Worm (Caenorhabditis elegans) whole organism, midembryonic: ENCODE measurements around the gene col-148.

Source experiments
- T22C8.4 ChIP-seq: fragments of 200-800 bp; sonication (Bioruptor generic); IDR thresholded peaks from 2 replicates; pipeline ENCODE4 v1.3.6; 2022; ENCODE audit warnings: missing genetic modification characterization, missing compliant biosample characterization
- cog-1 ChIP-seq: sonication (generic microtip); optimal IDR thresholded peaks from 2 replicates; lab custom pipeline; 2016; ENCODE audit warnings: missing genetic modification characterization, missing compliant biosample characterization
- flt-1 ChIP-seq: fragments of 200-800 bp; sonication (Bioruptor generic); IDR thresholded peaks from 2 replicates; pipeline ENCODE4 v1.3.6; 2022; ENCODE audit warnings: missing genetic modification characterization, missing compliant biosample characterization
- klf-2 ChIP-seq: fragments of 200-800 bp; sonication (Bioruptor generic); conservative IDR thresholded peaks from 2 replicates; pipeline ENCODE4 v1.3.6; 2022; ENCODE audit warnings: missing genetic modification reagents, missing genetic modification characterization, missing compliant biosample characterization
- med-1 ChIP-seq: sonication (generic microtip); optimal IDR thresholded peaks from 2 replicates; lab custom pipeline; 2017; ENCODE audit warnings: missing genetic modification characterization, mild to moderate bottlenecking, missing compliant biosample characterization, antibody characterized with exemption, missing genetic modification reagents; ENCODE audit not compliant: insufficient read depth
- ref-1 ChIP-seq: fragments of 200-800 bp; sonication (Bioruptor generic); conservative IDR thresholded peaks from 2 replicates; pipeline ENCODE4 v1.3.6; 2022; ENCODE audit warnings: missing genetic modification reagents, missing genetic modification characterization, missing compliant biosample characterization
- tab-1 ChIP-seq: fragments of 200-800 bp; sonication (Bioruptor generic); IDR thresholded peaks from 2 replicates; pipeline ENCODE4 v1.3.6; 2022; ENCODE audit warnings: missing genetic modification characterization, missing compliant biosample characterization
- ztf-23 ChIP-seq: fragments of 200-800 bp; sonication (Bioruptor generic); IDR thresholded peaks from 2 replicates; pipeline ENCODE4 v1.3.6; 2022; ENCODE audit warnings: missing genetic modification reagents, missing genetic modification characterization, missing compliant biosample characterization
- ztf-29 ChIP-seq: fragments of 200-800 bp; sonication (Bioruptor generic); IDR thresholded peaks from 2 replicates; pipeline ENCODE4 v1.3.6; 2022; ENCODE audit warnings: missing genetic modification reagents, missing genetic modification characterization, missing compliant biosample characterization

col-148 gene

ce11 chrV:10244018-10244720 is 2.6 kb downstream of the col-148 start:
- TF ChIP-seq med-1 (GFP tag; lab: Kevin White, UChicago) (no peak), klf-2 (GFP tag; lab: Robert Waterston, UW) (no peak), ref-1 (no peak), cog-1 (no peak), tab-1 (GFP tag; lab: Robert Waterston, UW) (no peak), flt-1 (no peak), T22C8.4 (GFP tag; lab: Robert Waterston, UW) (no peak), ztf-23 (GFP tag; lab: Robert Waterston, UW) (no peak), ztf-29 (GFP tag; lab: Robert Waterston, UW) (no peak)

ce11 chrV:10245615-10246014 is 4.1 kb downstream of the col-148 start:
- TF ChIP-seq ref-1 (no peak), ztf-23 (GFP tag; lab: Robert Waterston, UW) (no peak), cog-1 (no peak), klf-2 (GFP tag; lab: Robert Waterston, UW) (no peak), ztf-29 (GFP tag; lab: Robert Waterston, UW) (no peak), med-1 (GFP tag; lab: Kevin White, UChicago) (no peak), flt-1 (no peak), tab-1 (GFP tag; lab: Robert Waterston, UW) (no peak), T22C8.4 (GFP tag; lab: Robert Waterston, UW) (no peak)

ce11 chrV:10246443-10246885 is 4.9 kb downstream of the col-148 start:
- TF ChIP-seq klf-2 (GFP tag; lab: Robert Waterston, UW), result no peak
- TF ChIP-seq flt-1, result no peak
- no peak for TF ChIP-seq med-1 (GFP tag; lab: Kevin White, UChicago)
- TF ChIP-seq ref-1, result no peak
- no peak for TF ChIP-seq ztf-23 (GFP tag; lab: Robert Waterston, UW)
- no peak for TF ChIP-seq tab-1 (GFP tag; lab: Robert Waterston, UW)
- TF ChIP-seq ztf-29 (GFP tag; lab: Robert Waterston, UW), result no peak
- no peak for TF ChIP-seq cog-1
- no peak for TF ChIP-seq T22C8.4 (GFP tag; lab: Robert Waterston, UW)

DNA sequence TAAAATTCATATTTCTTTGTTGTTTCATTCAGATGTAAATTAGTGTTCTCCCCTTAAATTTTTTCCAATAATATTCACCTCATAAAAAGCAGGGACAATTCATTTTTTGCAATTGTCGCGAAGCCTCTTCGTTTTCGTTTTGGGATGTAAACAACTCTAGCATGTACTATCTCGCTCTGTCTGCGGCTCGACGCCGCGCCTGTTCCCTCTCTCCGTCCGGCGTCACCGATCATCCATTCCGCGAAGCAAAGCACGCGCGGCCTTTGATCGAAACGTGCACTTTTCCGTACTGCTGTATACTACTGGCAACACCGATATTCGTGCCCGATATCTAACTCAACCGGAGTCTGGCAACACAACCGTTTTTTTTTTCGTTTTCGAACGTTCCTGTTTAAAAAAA is 5.4 kb downstream of the col-148 start:
- TF ChIP-seq klf-2 (GFP tag; lab: Robert Waterston, UW) (no peak), tab-1 (GFP tag; lab: Robert Waterston, UW) (no peak), ref-1 (no peak), T22C8.4 (GFP tag; lab: Robert Waterston, UW) (no peak), cog-1 (no peak), ztf-29 (GFP tag; lab: Robert Waterston, UW) (no peak), ztf-23 (GFP tag; lab: Robert Waterston, UW) (no peak), med-1 (GFP tag; lab: Kevin White, UChicago) (no peak), flt-1 (no peak)

ce11 chrV:10247673-10248239 is 6.2 kb downstream of the col-148 start:
- TF ChIP-seq klf-2 (GFP tag; lab: Robert Waterston, UW) (no peak), tab-1 (GFP tag; lab: Robert Waterston, UW) (no peak), cog-1 (no peak), med-1 (GFP tag; lab: Kevin White, UChicago) (no peak), T22C8.4 (GFP tag; lab: Robert Waterston, UW) (no peak), flt-1 (no peak), ztf-29 (GFP tag; lab: Robert Waterston, UW) (no peak)

- TF ChIP-seq ztf-29 (GFP tag; lab: Robert Waterston, UW), result no peak
- no peak for TF ChIP-seq klf-2 (GFP tag; lab: Robert Waterston, UW)
- TF ChIP-seq med-1 (GFP tag; lab: Kevin White, UChicago), result no peak
- TF ChIP-seq cog-1, result no peak
- TF ChIP-seq ref-1, result no peak
- no peak for TF ChIP-seq flt-1
- TF ChIP-seq ztf-23 (GFP tag; lab: Robert Waterston, UW), result no peak
- TF ChIP-seq T22C8.4 (GFP tag; lab: Robert Waterston, UW), result no peak
- TF ChIP-seq tab-1 (GFP tag; lab: Robert Waterston, UW), result no peak
These were observed 6.9 kb downstream of the col-148 start, which contains the start of gene akt-1 for ce11 chrV:10248255-10248979. akt-1 (plus strand) TSS chrV:10248905.

- TF ChIP-seq flt-1, result no peak
- TF ChIP-seq med-1 (GFP tag; lab: Kevin White, UChicago), result no peak
These were observed 8.0 kb downstream of the col-148 start for ce11 chrV:10249515-10249914.

DNA sequence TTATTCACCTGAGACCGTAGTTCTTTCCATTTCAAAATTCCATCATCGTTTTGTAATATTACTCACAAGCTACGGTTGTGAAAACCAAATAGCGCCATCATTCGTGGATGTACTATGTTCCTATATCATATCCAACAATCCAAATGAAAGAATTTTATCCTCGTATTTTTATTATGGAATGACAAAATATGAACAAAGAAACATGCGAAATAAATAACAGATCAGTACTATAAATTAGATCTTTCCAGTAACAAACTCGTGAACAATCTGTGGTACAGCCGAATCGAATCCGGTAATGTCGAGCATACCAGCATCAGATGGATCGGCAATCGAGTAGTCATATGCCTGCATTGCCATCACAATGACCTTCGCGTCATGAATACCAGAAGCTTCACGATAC is 11.1 kb downstream of the col-148 start:
- TF ChIP-seq flt-1, result no peak
- no peak for TF ChIP-seq ztf-23 (GFP tag; lab: Robert Waterston, UW)
- no peak for TF ChIP-seq ztf-29 (GFP tag; lab: Robert Waterston, UW)
- no peak for TF ChIP-seq klf-2 (GFP tag; lab: Robert Waterston, UW)
- no peak for TF ChIP-seq tab-1 (GFP tag; lab: Robert Waterston, UW)
- TF ChIP-seq T22C8.4 (GFP tag; lab: Robert Waterston, UW), result no peak
- TF ChIP-seq ref-1, result no peak

DNA sequence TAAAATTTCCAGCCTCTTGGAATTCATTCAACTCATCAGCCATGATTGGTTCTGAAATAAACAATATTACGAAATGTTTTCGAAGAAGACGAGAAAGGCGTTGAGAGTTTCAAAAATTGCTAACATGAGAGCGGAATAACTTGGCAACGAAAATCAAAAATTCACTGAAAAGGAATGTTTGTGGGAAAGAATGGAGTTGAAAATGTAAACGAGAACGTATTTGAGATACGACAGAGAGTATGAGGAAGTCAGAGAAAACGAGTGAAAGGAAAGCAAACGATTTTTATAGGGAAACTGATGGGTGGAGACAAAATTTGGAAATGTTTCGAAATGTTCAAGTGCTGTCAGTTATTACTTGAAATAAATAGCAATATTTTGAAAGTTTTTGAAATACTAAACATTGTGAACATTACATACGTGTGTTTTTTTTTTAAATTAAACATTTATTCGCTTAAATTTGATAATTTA is 13.5 kb downstream of the col-148 start, which contains the start of gene rop-1:
Gene rop-1, minus strand, starts transcription at position 51 of the 468 bp plus-strand sequence.
- TF ChIP-seq ztf-29 (GFP tag; lab: Robert Waterston, UW), result no peak
- no peak for TF ChIP-seq cog-1
- TF ChIP-seq ztf-23 (GFP tag; lab: Robert Waterston, UW), result no peak
- TF ChIP-seq flt-1, result no peak
- no peak for TF ChIP-seq med-1 (GFP tag; lab: Kevin White, UChicago)
- no peak for TF ChIP-seq ref-1
- TF ChIP-seq tab-1 (GFP tag; lab: Robert Waterston, UW), result no peak
- TF ChIP-seq klf-2 (GFP tag; lab: Robert Waterston, UW), result no peak
- TF ChIP-seq T22C8.4 (GFP tag; lab: Robert Waterston, UW), result no peak
